Worm (Caenorhabditis elegans): Measurements from ENCODE around the gene byn-1.

ce11 chrIII:6935269-6936017 is 3.6 kb downstream of the byn-1 start, which contains the start of the genes F57B9.8 and coq-2:
- TF ChIP-seq unc-62 (GFP tag; optimal IDR thresholded peaks at IDR 0.05) (no peak), sox-4 (tag; optimal IDR thresholded peaks at IDR 0.05) (no peak), nhr-76 (tag; optimal IDR thresholded peaks at IDR 0.05) (no peak), ztf-4 (tag; optimal IDR thresholded peaks at IDR 0.05) (no peak), pax-3 (tag; optimal IDR thresholded peaks at IDR 0.05) (no peak), rnt-1 (tag; optimal IDR thresholded peaks at IDR 0.05) (no peak), mab-9 (GFP tag; IDR thresholded peaks at IDR 0.05) (no peak), mep-1 (tag; optimal IDR thresholded peaks at IDR 0.05) (no peak), elt-3 (tag; optimal IDR thresholded peaks at IDR 0.05) (no peak), ztf-11 (tag; optimal IDR thresholded peaks at IDR 0.05) (no peak)

All from whole organism, L1 larva.